Worm (Caenorhabditis elegans) whole organism, L2 larva: ENCODE measurements around the gene zim-2.

Source experiments
- C34F6.9 ChIP-seq: fragments of 150-350 bp; optimal IDR thresholded peaks from 2 replicates; lab custom pipeline; 2014; ENCODE audit warnings: missing biosample characterization, missing genetic modification characterization
- F13H6.1 ChIP-seq: sonication (generic microtip); optimal IDR thresholded peaks from 2 replicates; lab custom pipeline; 2016; ENCODE audit warnings: missing genetic modification characterization, missing compliant biosample characterization
- dmd-4 ChIP-seq: sonication (generic microtip); optimal IDR thresholded peaks from 2 replicates; lab custom pipeline; 2017; ENCODE audit warnings: missing biosample characterization, missing genetic modification characterization
- nhr-12 ChIP-seq: fragments of 150-350 bp; optimal IDR thresholded peaks from 2 replicates; lab custom pipeline; 2014; ENCODE audit warnings: missing biosample characterization, missing genetic modification characterization
- nhr-237 ChIP-seq: fragments of 150-350 bp; optimal IDR thresholded peaks from 2 replicates; lab custom pipeline; 2014; ENCODE audit warnings: missing biosample characterization, missing genetic modification characterization

- TF ChIP-seq C34F6.9 (tag; lab: Kevin White, UChicago) (no peak), nhr-12 (no peak), dmd-4 (tag; lab: Kevin White, UChicago) (no peak), nhr-237 (tag; lab: Kevin White, UChicago) (no peak), F13H6.1 (tag; lab: Kevin White, UChicago) (no peak)
Measured at ce11 chrIV:10576624-10577023, 21.6 kb downstream of the zim-2 start.
